Worm (Caenorhabditis elegans): Measurements from ENCODE around the gene str-32.

Gene str-32

ce11 chrV:4879251-4879650 lies 2.0 kb downstream of the str-32 start, which contains the start of gene T19H12.15:
Gene T19H12.15, minus strand, starts transcription at chrV:4879351.
- TF ChIP-seq akir-1 (GFP tag; optimal IDR thresholded peaks at IDR 0.05) (no peak), F57C9.4 (tag; optimal IDR thresholded peaks at IDR 0.05) (no peak), C17E4.6 (GFP tag; IDR thresholded peaks at IDR 0.05) (no peak), zfh-2 (GFP tag; conservative IDR thresholded peaks at IDR 0.05) (no peak), lsy-27 (tag; optimal IDR thresholded peaks at IDR 0.05; ENCODE audit: borderline replicate concordance, insufficient read depth) (no peak), ets-4 (GFP tag; optimal IDR thresholded peaks at IDR 0.05) (no peak), dpff-1 (tag; optimal IDR thresholded peaks at IDR 0.05) (no peak), Y95B8A.8 (GFP tag; IDR thresholded peaks at IDR 0.05) (no peak), T07F8.4 (tag; optimal IDR thresholded peaks at IDR 0.05) (no peak)

- no peak for TF ChIP-seq mxl-1 (tag; optimal IDR thresholded peaks at IDR 0.05)
- TF ChIP-seq tlf-1 (GFP tag; optimal IDR thresholded peaks at IDR 0.05): no peak
These were observed 3.7 kb downstream of the str-32 start, which contains the start of gene T19H12.6 for ce11 chrV:4877587-4877986. Gene T19H12.6, minus strand, starts transcription at chrV:4877687.

ce11 chrV:4871992-4872391 lies 9.3 kb downstream of the str-32 start, which contains the start of gene srd-33:
Gene srd-33, plus strand, starts transcription at chrV:4872292.
- TF ChIP-seq nhr-179 (tag; optimal IDR thresholded peaks at IDR 0.05): no peak
- TF ChIP-seq gei-17 (GFP tag; optimal IDR thresholded peaks at IDR 0.05): no peak
- no peak for TF ChIP-seq hmg-20 (GFP tag; IDR thresholded peaks at IDR 0.05)
- TF ChIP-seq ceh-79 (tag; optimal IDR thresholded peaks at IDR 0.05): no peak
- no peak for TF ChIP-seq F37B4.10 (GFP tag; IDR thresholded peaks at IDR 0.05)
- TF ChIP-seq nhr-27 (tag; optimal IDR thresholded peaks at IDR 0.05): no peak
- TF ChIP-seq T26A5.8 (tag; optimal IDR thresholded peaks at IDR 0.05): no peak
- TF ChIP-seq B0336.3 (GFP tag; IDR thresholded peaks at IDR 0.05): no peak
- no peak for TF ChIP-seq mes-4 (tag; optimal IDR thresholded peaks at IDR 0.05)
- no peak for TF ChIP-seq ztf-22 (GFP tag; optimal IDR thresholded peaks at IDR 0.05)

ce11 chrV:4870627-4871026 lies 10.7 kb downstream of the str-32 start:
- TF ChIP-seq K12H6.12 (tag; optimal IDR thresholded peaks at IDR 0.05) (no peak), rcor-1 (GFP tag; IDR thresholded peaks at IDR 0.05) (no peak), D2030.7 (GFP tag; IDR thresholded peaks at IDR 0.05) (no peak), mxl-1 (tag; optimal IDR thresholded peaks at IDR 0.05) (no peak), him-1 (tag; optimal IDR thresholded peaks at IDR 0.05) (no peak), C17E4.6 (GFP tag; IDR thresholded peaks at IDR 0.05) (no peak), pbrm-1 (GFP tag; IDR thresholded peaks at IDR 0.05) (no peak), K11D2.4 (GFP tag; IDR thresholded peaks at IDR 0.05) (no peak), snpc-4 (GFP tag; optimal IDR thresholded peaks at IDR 0.05) (no peak), snpc-4 (tag; optimal IDR thresholded peaks at IDR 0.05) (no peak), hrde-1 (tag; optimal IDR thresholded peaks at IDR 0.05; ENCODE audit: borderline replicate concordance) (no peak)

- TF ChIP-seq egl-44 (GFP tag; IDR thresholded peaks at IDR 0.05) (no peak), somi-1 (GFP tag; optimal IDR thresholded peaks at IDR 0.05) (no peak), nfya-1 (tag; optimal IDR thresholded peaks at IDR 0.05; ENCODE audit: borderline replicate concordance, insufficient read depth) (no peak), lsy-27 (tag; optimal IDR thresholded peaks at IDR 0.05; ENCODE audit: borderline replicate concordance, insufficient read depth) (no peak), F23B12.7 (tag; optimal IDR thresholded peaks at IDR 0.05; ENCODE audit: insufficient read depth) (no peak), T07F8.4 (tag; optimal IDR thresholded peaks at IDR 0.05) (no peak), unc-130 (GFP tag; optimal IDR thresholded peaks at IDR 0.05) (no peak), egrh-3 (GFP tag; IDR thresholded peaks at IDR 0.05) (no peak), attf-6 (GFP tag; IDR thresholded peaks at IDR 0.05) (no peak)
These were observed 12.6 kb downstream of the str-32 start for ce11 chrV:4868698-4869097.

Data from whole organism, young adult.